Worm (Caenorhabditis elegans) whole organism, L1 larva: Measurements from ENCODE around the gene T09F3.4.

Source experiments
- aly-2 ChIP-seq: fragments of 150-350 bp; optimal IDR thresholded peaks from 2 replicates; lab custom pipeline; 2014; ENCODE audit warnings: missing biosample characterization, missing genetic modification characterization
- ama-1 ChIP-seq: fragments of 150-350 bp; optimal IDR thresholded peaks from 2 replicates; lab custom pipeline; 2014
- dpl-1 ChIP-seq, 3 experiments: fragments of 150-350 bp in 2 of 3; sonication (generic microtip) in 1 of 3; optimal IDR thresholded peaks; 2 replicates each; lab custom pipeline; 2014 to 2017; ENCODE audit warnings: missing biosample characterization in 3 of 3, missing genetic modification characterization in 3 of 3, missing genetic modification reagents in 3 of 3
- fkh-4 ChIP-seq: sonication (generic microtip); optimal IDR thresholded peaks from 2 replicates; lab custom pipeline; 2016; ENCODE audit warnings: missing compliant biosample characterization, missing genetic modification characterization, borderline replicate concordance
- fos-1 ChIP-seq: fragments of 150-350 bp; optimal IDR thresholded peaks from 2 replicates; lab custom pipeline; 2014; ENCODE audit warnings: missing biosample characterization, missing genetic modification characterization
- lin-14 ChIP-seq: fragments of 200-800 bp; sonication (Bioruptor generic); optimal IDR thresholded peaks from 2 replicates; lab custom pipeline; 2018; ENCODE audit warnings: mild to moderate bottlenecking, missing genetic modification characterization, moderate library complexity, missing compliant biosample characterization
- nhr-12 ChIP-seq: sonication (generic microtip); optimal IDR thresholded peaks from 2 replicates; lab custom pipeline; 2017; ENCODE audit warnings: missing biosample characterization, missing genetic modification characterization
- nhr-28 ChIP-seq: fragments of 150-350 bp; optimal IDR thresholded peaks from 2 replicates; lab custom pipeline; 2014; ENCODE audit warnings: missing biosample characterization, missing genetic modification characterization
- nhr-90 ChIP-seq: sonication (generic microtip); optimal IDR thresholded peaks from 2 replicates; lab custom pipeline; 2016; ENCODE audit warnings: mild to moderate bottlenecking, missing genetic modification characterization, missing compliant biosample characterization; ENCODE audit not compliant: poor library complexity
- vab-15 ChIP-seq: sonication (generic microtip); optimal IDR thresholded peaks from 2 replicates; lab custom pipeline; 2017; ENCODE audit warnings: missing genotype, mild to moderate bottlenecking, missing genetic modification characterization, missing compliant biosample characterization
- ztf-11 ChIP-seq, 2 experiments: sonication (generic microtip); optimal IDR thresholded peaks; 2 replicates each; lab custom pipeline; 2016 to 2017; ENCODE audit warnings: missing genetic modification characterization in 2 of 2, missing biosample characterization in 1 of 2, missing compliant biosample characterization in 1 of 2

DNA sequence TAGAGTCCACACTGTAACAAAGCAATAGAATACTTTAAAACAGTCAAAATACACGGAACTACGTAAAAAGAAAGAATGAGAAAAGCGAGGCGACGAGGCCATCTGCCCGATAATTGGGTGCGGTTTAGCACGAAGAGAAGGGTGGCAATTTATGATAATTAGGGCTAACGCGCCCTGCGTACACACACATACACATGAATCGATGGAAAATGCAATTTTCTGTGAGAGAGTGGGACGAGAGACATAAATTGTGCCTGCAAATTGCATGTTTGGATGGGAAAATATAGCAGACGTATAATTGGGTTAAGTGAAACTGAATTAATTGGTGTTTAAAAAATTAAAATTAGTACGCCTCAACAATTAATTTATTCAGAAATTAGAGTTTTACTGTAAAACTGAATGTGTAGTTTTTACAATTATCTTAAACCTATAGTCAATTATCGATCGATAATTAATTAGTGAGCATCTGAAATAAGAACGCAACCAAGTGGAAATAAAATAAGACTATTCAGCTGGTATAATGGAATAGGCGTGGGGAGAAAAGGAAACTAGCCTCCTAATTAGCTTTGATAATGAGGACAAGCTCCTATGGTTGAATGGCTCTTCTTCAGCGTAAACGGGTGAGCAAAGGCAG is 21.9 kb upstream of the T09F3.4 start:
- TF ChIP-seq aly-2 (tag; lab: Kevin White, UChicago) (no peak), fkh-4 (tag; lab: Kevin White, UChicago) (no peak), fos-1 (no peak), ztf-11 (tag; optimal IDR thresholded peaks at IDR 0.05; lab: Kevin White, UChicago) (peak in 1 of 2 experiments; percentile 15), ama-1 (lab: Kevin White, UChicago) (no peak), nhr-12 (no peak), vab-15 (no peak), nhr-28 (tag; lab: Kevin White, UChicago) (no peak), dpl-1 (GFP tag; optimal IDR thresholded peaks at IDR 0.05; lab: Kevin White, UChicago) (no peak), lin-14 (GFP tag; lab: Kevin White, UChicago) (peak; percentile 68), nhr-90 (tag; lab: Kevin White, UChicago) (no peak)
